Worm (Caenorhabditis elegans): ENCODE data around the gene lem-4.

The lem-4 gene

ce11 chrIV:826145-826544 is 28.4 kb downstream of the lem-4 start:
- TF ChIP-seq lin-11 (tag; optimal IDR thresholded peaks at IDR 0.05) (no peak), nhr-25 (tag; optimal IDR thresholded peaks at IDR 0.05) (no peak), nhr-129 (tag; optimal IDR thresholded peaks at IDR 0.05) (no peak), nhr-77 (tag; optimal IDR thresholded peaks at IDR 0.05) (no peak), ama-1 (optimal IDR thresholded peaks at IDR 0.05) (no peak), sem-4 (tag; optimal IDR thresholded peaks at IDR 0.05) (no peak), skn-1 (tag; optimal IDR thresholded peaks at IDR 0.05) (no peak), ceh-16 (tag; optimal IDR thresholded peaks at IDR 0.05) (no peak), lin-39 (tag; optimal IDR thresholded peaks at IDR 0.05) (no peak), snpc-4 (tag; optimal IDR thresholded peaks at IDR 0.05) (no peak), lin-13 (GFP tag; optimal IDR thresholded peaks at IDR 0.05) (no peak), ztf-1 (GFP tag; conservative IDR thresholded peaks at IDR 0.05) (no peak), C34F6.9 (tag; optimal IDR thresholded peaks at IDR 0.05) (no peak), aly-2 (tag; optimal IDR thresholded peaks at IDR 0.05) (no peak), elt-1 (tag; optimal IDR thresholded peaks at IDR 0.05) (no peak), F13H6.1 (tag; optimal IDR thresholded peaks at IDR 0.05) (no peak), R02D3.7 (tag; optimal IDR thresholded peaks at IDR 0.05) (no peak), mbf-1 (tag; optimal IDR thresholded peaks at IDR 0.05) (no peak), egl-27 (tag; optimal IDR thresholded peaks at IDR 0.05) (no peak)

ce11 chrIV:824854-825253 is 29.7 kb downstream of the lem-4 start, which contains the start of gene zipt-15:
Gene zipt-15 (minus strand): TSS chrIV:824954.
- TF ChIP-seq unc-39 (tag; optimal IDR thresholded peaks at IDR 0.05) (no peak), nhr-6 (tag; optimal IDR thresholded peaks at IDR 0.05) (no peak), lin-11 (tag; optimal IDR thresholded peaks at IDR 0.05) (no peak), sma-9 (GFP tag; optimal IDR thresholded peaks at IDR 0.05) (no peak), sma-9 (tag; optimal IDR thresholded peaks at IDR 0.05) (no peak), skn-1 (tag; optimal IDR thresholded peaks at IDR 0.05) (no peak), nhr-129 (tag; optimal IDR thresholded peaks at IDR 0.05) (no peak), ceh-16 (tag; optimal IDR thresholded peaks at IDR 0.05) (no peak), peb-1 (tag; optimal IDR thresholded peaks at IDR 0.05) (no peak), unc-62 (GFP tag; optimal IDR thresholded peaks at IDR 0.05) (no peak), unc-55 (GFP tag; optimal IDR thresholded peaks at IDR 0.05) (no peak), nhr-11 (tag; optimal IDR thresholded peaks at IDR 0.05) (no peak), mab-5 (tag; optimal IDR thresholded peaks at IDR 0.05) (no peak), egl-27 (tag; optimal IDR thresholded peaks at IDR 0.05) (no peak), ztf-1 (GFP tag; conservative IDR thresholded peaks at IDR 0.05) (no peak), mdl-1 (tag; optimal IDR thresholded peaks at IDR 0.05) (no peak), ZK546.5 (tag; optimal IDR thresholded peaks at IDR 0.05) (no peak), mbf-1 (tag; optimal IDR thresholded peaks at IDR 0.05) (no peak)

- no peak for TF ChIP-seq nhr-77 (tag; optimal IDR thresholded peaks at IDR 0.05)
- no peak for TF ChIP-seq lin-13 (GFP tag; optimal IDR thresholded peaks at IDR 0.05)
- TF ChIP-seq nhr-10 (tag; optimal IDR thresholded peaks at IDR 0.05) = no peak
- no peak for TF ChIP-seq nhr-23 (tag; optimal IDR thresholded peaks at IDR 0.05)
- TF ChIP-seq lin-11 (tag; optimal IDR thresholded peaks at IDR 0.05) = no peak
- no peak for TF ChIP-seq lin-39 (tag; optimal IDR thresholded peaks at IDR 0.05)
- TF ChIP-seq mdl-1 (tag; optimal IDR thresholded peaks at IDR 0.05) = no peak
- no peak for TF ChIP-seq sma-9 (GFP tag; optimal IDR thresholded peaks at IDR 0.05)
- TF ChIP-seq sma-9 (tag; optimal IDR thresholded peaks at IDR 0.05) = no peak
Observed at ce11 chrIV:817879-818278, 36.7 kb downstream of the lem-4 start.

ce11 chrIV:813341-813740 is 41.2 kb downstream of the lem-4 start:
- peak; percentile 55 for TF ChIP-seq unc-55 (GFP tag; optimal IDR thresholded peaks at IDR 0.05)
- TF ChIP-seq gmeb-1 (tag; optimal IDR thresholded peaks at IDR 0.05) = peak; percentile 29
- TF ChIP-seq F13H6.1 (tag; optimal IDR thresholded peaks at IDR 0.05) = peak; percentile 6
- TF ChIP-seq lsy-2 (tag; optimal IDR thresholded peaks at IDR 0.05) = peak in 1 of 2 experiments; percentile 31

ce11 chrIV:807027-807516 is 47.5 kb downstream of the lem-4 start, which contains the start of gene Y55F3BL.6:
Gene Y55F3BL.6 (minus strand): TSS chrIV:807077.
- TF ChIP-seq nhr-237 (tag; optimal IDR thresholded peaks at IDR 0.05) (no peak), sma-9 (GFP tag; optimal IDR thresholded peaks at IDR 0.05) (no peak), sma-9 (tag; optimal IDR thresholded peaks at IDR 0.05) (no peak), lin-11 (tag; optimal IDR thresholded peaks at IDR 0.05) (peak; percentile 34), nhr-129 (tag; optimal IDR thresholded peaks at IDR 0.05) (no peak)
